Worm (Caenorhabditis elegans) whole organism, L1 larva: ENCODE measurements around the gene W02D7.6.

Experiments used
- C04F5.9 ChIP-seq: sonication (generic microtip); optimal IDR thresholded peaks from 2 replicates; lab custom pipeline; 2016; ENCODE audit warnings: missing genetic modification characterization, missing compliant biosample characterization
- C34B4.2 ChIP-seq: sonication (generic microtip); optimal IDR thresholded peaks from 2 replicates; lab custom pipeline; 2017; ENCODE audit warnings: mild to moderate bottlenecking, missing genetic modification characterization, missing compliant biosample characterization
- F16B12.6 ChIP-seq: fragments of 150-350 bp; optimal IDR thresholded peaks from 2 replicates; lab custom pipeline; 2014; ENCODE audit warnings: missing biosample characterization, missing genetic modification characterization
- alr-1 ChIP-seq: fragments of 200-800 bp; sonication (Bioruptor generic); optimal IDR thresholded peaks from 2 replicates; lab custom pipeline; 2018; ENCODE audit warnings: borderline replicate concordance, mild to moderate bottlenecking, missing genetic modification characterization, missing compliant biosample characterization
- aly-2 ChIP-seq: fragments of 150-350 bp; optimal IDR thresholded peaks from 2 replicates; lab custom pipeline; 2014; ENCODE audit warnings: missing biosample characterization, missing genetic modification characterization
- ceh-90 ChIP-seq: sonication (generic microtip); optimal IDR thresholded peaks from 2 replicates; lab custom pipeline; 2016; ENCODE audit warnings: missing genetic modification characterization, missing compliant biosample characterization
- ces-1 ChIP-seq: fragments of 150-350 bp; optimal IDR thresholded peaks from 2 replicates; lab custom pipeline; 2014; ENCODE audit warnings: missing biosample characterization, missing genetic modification reagents, missing genetic modification characterization
- efl-1 ChIP-seq, 4 experiments: fragments of 150-350 bp; optimal IDR thresholded peaks in 3 of 4; peaks in 1 of 4; 1 replicate in 1 of 4; 2 replicates in 3 of 4; lab custom pipeline; 2014; ENCODE audit warnings: missing biosample characterization in 2 of 4, missing genetic modification characterization in 2 of 4, missing genetic modification reagents in 2 of 4
- elt-2 ChIP-seq: sonication (generic microtip); optimal IDR thresholded peaks from 2 replicates; lab custom pipeline; 2016; ENCODE audit warnings: missing genetic modification characterization, mild to moderate bottlenecking, inconsistent platforms, missing compliant biosample characterization, missing genetic modification reagents
- elt-3 ChIP-seq, 6 experiments: fragments of 150-350 bp in 1 of 6; sonication (generic microtip); optimal IDR thresholded peaks; 2 replicates each; lab custom pipeline; 2017 to 2018; ENCODE audit warnings: missing biosample characterization in 6 of 6, missing genetic modification characterization in 6 of 6, inconsistent platforms in 1 of 6
- fkh-10 ChIP-seq: sonication (generic microtip); optimal IDR thresholded peaks from 2 replicates; lab custom pipeline; 2017; ENCODE audit warnings: missing biosample characterization, missing genetic modification reagents, missing genetic modification characterization
- fkh-4 ChIP-seq: sonication (generic microtip); optimal IDR thresholded peaks from 2 replicates; lab custom pipeline; 2016; ENCODE audit warnings: missing compliant biosample characterization, missing genetic modification characterization, borderline replicate concordance
- hlh-17 ChIP-seq: fragments of 200-800 bp; sonication (Bioruptor generic); optimal IDR thresholded peaks from 2 replicates; lab custom pipeline; 2018; ENCODE audit warnings: missing genetic modification characterization, mild to moderate bottlenecking, missing compliant biosample characterization, moderate library complexity, borderline replicate concordance
- jun-1 ChIP-seq: fragments of 150-350 bp; optimal IDR thresholded peaks from 2 replicates; lab custom pipeline; 2014; ENCODE audit warnings: missing biosample characterization, missing genetic modification reagents, missing genetic modification characterization
- lin-13 ChIP-seq: fragments of 150-350 bp; optimal IDR thresholded peaks from 2 replicates; lab custom pipeline; 2014; ENCODE audit warnings: missing biosample characterization, missing genetic modification reagents, missing genetic modification characterization
- lin-14 ChIP-seq: fragments of 200-800 bp; sonication (Bioruptor generic); optimal IDR thresholded peaks from 2 replicates; lab custom pipeline; 2018; ENCODE audit warnings: mild to moderate bottlenecking, missing genetic modification characterization, moderate library complexity, missing compliant biosample characterization
- lin-15B ChIP-seq: fragments of 150-350 bp; sonication (generic microtip); optimal IDR thresholded peaks from 3 replicates; lab custom pipeline; 2014; ENCODE audit warnings: missing biosample characterization, missing genetic modification characterization
- lin-35 ChIP-seq, 2 experiments: fragments of 150-350 bp; optimal IDR thresholded peaks; 2 replicates each; lab custom pipeline; 2014; ENCODE audit warnings: missing biosample characterization in 2 of 2, missing genetic modification characterization in 2 of 2, missing genetic modification reagents in 2 of 2
- mdl-1 ChIP-seq, 2 experiments: fragments of 150-350 bp; optimal IDR thresholded peaks; 2 replicates each; lab custom pipeline; 2014 to 2017; ENCODE audit warnings: missing biosample characterization in 2 of 2, missing genetic modification characterization in 2 of 2, inconsistent platforms in 1 of 2
- mep-1 ChIP-seq: fragments of 150-350 bp; optimal IDR thresholded peaks from 2 replicates; lab custom pipeline; 2014; ENCODE audit warnings: missing biosample characterization, missing genetic modification characterization
- nhr-47 ChIP-seq: sonication (generic microtip); optimal IDR thresholded peaks from 2 replicates; lab custom pipeline; 2016; ENCODE audit warnings: mild to moderate bottlenecking, missing genetic modification characterization, moderate library complexity, missing compliant biosample characterization
- nhr-71 ChIP-seq: sonication (generic microtip); optimal IDR thresholded peaks from 2 replicates; lab custom pipeline; 2016; ENCODE audit warnings: mild to moderate bottlenecking, missing genetic modification characterization, moderate library complexity, missing compliant biosample characterization
- nhr-77 ChIP-seq: fragments of 150-350 bp; optimal IDR thresholded peaks from 2 replicates; lab custom pipeline; 2014; ENCODE audit warnings: missing biosample characterization, missing genetic modification characterization
- pqm-1 ChIP-seq: sonication (generic microtip); optimal IDR thresholded peaks from 3 replicates; lab custom pipeline; 2017; ENCODE audit warnings: missing biosample characterization, missing genetic modification characterization
- skn-1 ChIP-seq: fragments of 150-350 bp; optimal IDR thresholded peaks from 2 replicates; lab custom pipeline; 2014; ENCODE audit warnings: missing biosample characterization, missing genetic modification characterization
- snpc-4 ChIP-seq: fragments of 150-350 bp; optimal IDR thresholded peaks from 2 replicates; lab custom pipeline; 2014; ENCODE audit warnings: missing biosample characterization, missing genetic modification characterization
- sptf-1 ChIP-seq: fragments of 150-350 bp; optimal IDR thresholded peaks from 2 replicates; lab custom pipeline; 2014; ENCODE audit warnings: missing biosample characterization, missing genetic modification characterization
- tbx-2 ChIP-seq: sonication (generic microtip); optimal IDR thresholded peaks from 2 replicates; lab custom pipeline; 2016; ENCODE audit warnings: missing genetic modification characterization, missing compliant biosample characterization
- unc-62 ChIP-seq: fragments of 150-350 bp; optimal IDR thresholded peaks from 2 replicates; lab custom pipeline; 2014; ENCODE audit warnings: missing biosample characterization, missing genetic modification reagents, missing genetic modification characterization
- xbp-1 ChIP-seq: sonication (generic microtip); optimal IDR thresholded peaks from 2 replicates; lab custom pipeline; 2016; ENCODE audit warnings: missing genetic modification characterization, missing compliant biosample characterization
- ztf-4 ChIP-seq: fragments of 150-350 bp; optimal IDR thresholded peaks from 2 replicates; lab custom pipeline; 2014; ENCODE audit warnings: missing biosample characterization, missing genetic modification characterization

Gene W02D7.6

DNA sequence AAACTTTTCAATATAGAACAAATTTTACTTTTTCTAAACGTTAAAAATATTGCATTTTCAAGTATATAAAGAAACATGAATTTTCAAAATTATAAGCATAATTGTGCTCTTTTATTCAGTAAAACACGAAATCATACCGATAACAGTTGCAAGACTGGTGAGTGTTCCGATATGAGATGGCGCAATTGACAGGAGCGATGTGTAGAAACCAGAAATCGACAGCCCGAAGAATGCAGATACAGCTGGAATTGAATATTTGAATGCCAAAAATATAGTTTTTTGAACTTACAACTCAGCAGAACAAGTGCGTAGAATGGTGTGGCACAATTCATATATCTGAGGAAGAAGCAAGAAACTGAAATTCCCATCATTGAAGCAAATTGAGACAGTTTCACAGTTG is 18.4 kb downstream of the W02D7.6 start:
- TF ChIP-seq fkh-10 (GFP tag; lab: Kevin White, UChicago) (no peak), lin-15B (tag; lab: Kevin White, UChicago) (no peak), lin-14 (GFP tag; lab: Kevin White, UChicago) (no peak), mdl-1 (tag; optimal IDR thresholded peaks at IDR 0.05; lab: Kevin White, UChicago) (no peak), efl-1 (optimal IDR thresholded peaks at IDR 0.05; lab: Kevin White, UChicago) (no peak), efl-1 (GFP tag; optimal IDR thresholded peaks at IDR 0.05 in 1 of 2; lab: Kevin White, UChicago) (peak in 1 of 2 experiments; percentile 24)
- TF ChIP-seq, all 84 proteins: peak for 1

DNA sequence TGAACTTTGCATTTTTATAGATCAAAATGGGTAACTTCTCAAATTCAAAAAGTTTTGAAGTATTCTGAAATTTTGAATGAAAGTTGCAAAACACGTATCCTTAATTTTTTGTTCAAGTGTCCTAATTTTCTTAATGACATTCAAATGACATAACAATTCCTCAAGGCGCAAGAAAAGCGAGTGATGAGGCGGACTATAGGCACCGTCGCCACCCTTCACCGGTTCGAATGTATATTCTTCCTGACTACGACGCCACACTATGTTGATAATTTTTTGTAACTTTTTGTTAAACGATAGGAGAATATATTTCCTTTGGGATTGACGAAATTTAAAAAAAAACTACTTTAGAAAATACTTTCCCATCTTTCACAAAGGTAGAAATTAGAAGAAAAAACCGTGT is 19.7 kb downstream of the W02D7.6 start:
- TF ChIP-seq efl-1 (optimal IDR thresholded peaks at IDR 0.05; lab: Kevin White, UChicago): no peak
- TF ChIP-seq efl-1 (GFP tag; optimal IDR thresholded peaks at IDR 0.05 in 1 of 2; lab: Kevin White, UChicago): peak in 1 of 2 experiments; percentile 89
- no peak for TF ChIP-seq aly-2
- TF ChIP-seq alr-1: no peak
- TF ChIP-seq C34B4.2 (tag; lab: Kevin White, UChicago): no peak
- TF ChIP-seq sptf-1 (tag; lab: Kevin White, UChicago): no peak
- no peak for TF ChIP-seq F16B12.6 (tag; lab: Kevin White, UChicago)
- TF ChIP-seq skn-1: no peak

DNA sequence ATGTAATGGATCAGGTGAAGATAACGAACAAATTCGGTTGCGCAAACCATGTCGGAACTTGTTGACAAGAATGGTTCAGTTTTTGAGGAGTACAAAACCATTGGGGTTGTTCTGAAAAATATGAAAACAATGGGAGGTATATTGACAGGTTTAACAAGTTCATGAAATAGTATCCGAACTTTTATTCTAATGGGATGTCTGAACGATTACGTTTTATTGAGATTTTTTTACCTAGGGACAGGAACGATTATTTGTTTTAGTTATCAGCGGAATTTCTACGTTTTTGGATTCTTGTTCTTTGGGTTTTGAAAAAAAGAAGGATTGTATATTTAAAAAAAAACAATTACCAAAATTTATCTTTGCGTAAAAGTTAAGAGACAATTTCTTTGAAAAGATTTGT is 20.5 kb downstream of the W02D7.6 start, which contains the start of gene str-135:
TSS of gene str-135 (minus strand) at position 101 of the 400 bp plus-strand sequence.
- TF ChIP-seq skn-1 (no peak), efl-1 (optimal IDR thresholded peaks at IDR 0.05; lab: Kevin White, UChicago) (no peak), efl-1 (GFP tag; optimal IDR thresholded peaks at IDR 0.05 in 1 of 2; lab: Kevin White, UChicago) (peak in 1 of 2 experiments; percentile 89)

DNA sequence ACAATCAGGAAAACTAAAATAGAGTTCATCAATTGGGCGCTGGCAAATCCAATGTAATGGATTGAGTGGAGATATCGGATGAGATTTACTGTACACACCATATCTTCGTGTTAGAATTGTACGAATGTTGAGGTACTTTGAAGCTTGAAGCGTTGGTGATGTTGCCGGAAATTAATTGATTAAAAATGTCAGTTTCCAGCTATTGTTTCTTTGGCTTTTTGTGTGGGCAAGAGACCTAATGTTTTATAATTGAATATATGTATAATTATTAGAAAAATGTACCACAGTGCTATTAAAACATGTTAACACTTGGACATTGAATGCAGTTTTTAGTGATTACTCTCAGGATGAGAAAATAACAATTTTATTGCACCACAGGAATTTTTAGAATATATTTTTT is 22.5 kb downstream of the W02D7.6 start, which contains the start of gene str-136:
TSS of gene str-136 (minus strand) at position 101 of the 400 bp plus-strand sequence.
- no peak for TF ChIP-seq hlh-17 (GFP tag; lab: Kevin White, UChicago)
- TF ChIP-seq, all 84 proteins: peak for 0

DNA sequence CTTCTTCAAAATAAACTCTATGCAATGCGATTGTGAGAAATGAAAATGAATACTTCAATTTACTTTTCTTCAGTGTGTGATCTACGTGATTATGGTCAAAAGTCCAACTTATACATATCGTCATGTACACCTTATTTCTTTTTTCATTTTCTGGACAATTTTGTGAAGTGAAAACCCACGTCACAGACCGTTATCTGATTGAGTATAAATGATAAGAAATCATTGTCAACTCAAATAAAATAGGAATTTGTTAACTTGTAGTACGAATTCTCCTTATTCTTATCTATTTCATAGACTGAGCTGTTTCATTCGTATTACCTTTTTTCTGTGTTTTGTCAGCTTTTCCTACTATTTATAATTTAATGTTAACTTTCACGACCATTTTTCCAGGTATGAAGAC is 29.3 kb downstream of the W02D7.6 start, which contains the start of gene asp-5:
TSS of gene asp-5 (plus strand) at position 391 of the 400 bp plus-strand sequence.
- TF ChIP-seq C04F5.9 (tag; lab: Kevin White, UChicago) (no peak), ztf-4 (tag; lab: Kevin White, UChicago) (no peak), lin-35 (GFP tag; optimal IDR thresholded peaks at IDR 0.05; lab: Kevin White, UChicago) (peak in 1 of 2 experiments; percentile 11), elt-3 (tag; optimal IDR thresholded peaks at IDR 0.05; lab: Kevin White, UChicago) (no peak), nhr-47 (tag; lab: Kevin White, UChicago) (no peak), C34B4.2 (tag; lab: Kevin White, UChicago) (no peak), unc-62 (GFP tag; lab: Kevin White, UChicago) (no peak), elt-2 (tag; lab: Kevin White, UChicago) (peak; percentile 76), fkh-4 (tag; lab: Kevin White, UChicago) (no peak), jun-1 (tag; lab: Kevin White, UChicago) (no peak)

DNA sequence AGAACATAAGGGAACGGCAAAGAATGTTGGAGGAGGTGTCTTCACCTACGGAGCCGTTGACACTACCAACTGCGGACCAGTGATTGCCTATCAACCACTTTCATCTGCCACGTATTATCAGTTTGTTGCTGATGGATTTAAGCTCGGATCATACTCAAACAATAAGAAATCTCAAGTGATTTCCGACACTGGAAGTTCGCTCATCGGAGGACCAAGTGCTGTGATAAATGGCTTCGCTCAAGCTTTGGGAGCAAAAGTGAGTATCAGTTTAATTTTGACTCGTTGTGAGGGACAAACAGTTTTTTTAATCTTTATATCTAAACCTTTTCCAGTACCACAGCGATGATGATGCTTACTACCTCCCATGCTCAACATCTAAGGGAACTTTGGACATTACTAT is 29.9 kb downstream of the W02D7.6 start:
- no peak for TF ChIP-seq mep-1 (tag; lab: Kevin White, UChicago)
- TF ChIP-seq nhr-47 (tag; lab: Kevin White, UChicago): no peak
- no peak for TF ChIP-seq tbx-2 (tag; lab: Kevin White, UChicago)
- no peak for TF ChIP-seq nhr-71 (tag; lab: Kevin White, UChicago)
- no peak for TF ChIP-seq snpc-4 (tag; lab: Kevin White, UChicago)
- TF ChIP-seq pqm-1 (tag; lab: Kevin White, UChicago): no peak
- TF ChIP-seq xbp-1 (tag; lab: Kevin White, UChicago): no peak
- TF ChIP-seq jun-1 (tag; lab: Kevin White, UChicago): no peak
- no peak for TF ChIP-seq C34B4.2 (tag; lab: Kevin White, UChicago)
- no peak for TF ChIP-seq ceh-90
- TF ChIP-seq nhr-77 (tag; lab: Kevin White, UChicago): no peak
- no peak for TF ChIP-seq ces-1
- TF ChIP-seq fkh-4 (tag; lab: Kevin White, UChicago): no peak
- no peak for TF ChIP-seq lin-13 (GFP tag; lab: Kevin White, UChicago)
